Worm (Caenorhabditis elegans) whole organism, L4 larva: Measurements from ENCODE around the gene dmsr-6.

Source experiments
- D1046.2 ChIP-seq: fragments of 200-800 bp; sonication (Bioruptor generic); IDR thresholded peaks from 2 replicates; pipeline ENCODE4 v1.3.6; 2022; ENCODE audit warnings: missing genetic modification characterization, missing compliant biosample characterization
- R02D3.7 ChIP-seq: fragments of 150-350 bp; sonication (generic microtip); optimal IDR thresholded peaks from 3 replicates; lab custom pipeline; 2014; ENCODE audit warnings: missing biosample characterization, missing genetic modification characterization
- Y48G9A.11 ChIP-seq: fragments of 200-800 bp; sonication (Bioruptor generic); IDR thresholded peaks from 2 replicates; pipeline ENCODE4 v1.3.6; 2022; ENCODE audit warnings: missing genetic modification reagents, missing genetic modification characterization, missing compliant biosample characterization
- ZK337.2 ChIP-seq: fragments of 200-800 bp; sonication (Bioruptor generic); IDR thresholded peaks from 2 replicates; pipeline ENCODE4 v1.3.6; 2022; ENCODE audit warnings: missing genetic modification reagents, missing genetic modification characterization, missing compliant biosample characterization
- ZK546.5 ChIP-seq, 2 experiments: sonication (generic microtip); optimal IDR thresholded peaks; 2 replicates each; lab custom pipeline; 2017; ENCODE audit warnings: missing biosample characterization in 2 of 2, missing genetic modification characterization in 2 of 2
- ceh-20 ChIP-seq: fragments of 200-800 bp; sonication (Bioruptor generic); IDR thresholded peaks from 2 replicates; pipeline ENCODE4 v1.3.6; 2022; ENCODE audit warnings: missing genetic modification reagents, missing genetic modification characterization, missing compliant biosample characterization
- ctbp-1 ChIP-seq: fragments of 200-800 bp; sonication (Bioruptor generic); IDR thresholded peaks from 2 replicates; pipeline ENCODE4 v1.3.6; 2022; ENCODE audit warnings: missing genetic modification reagents, missing genetic modification characterization, missing compliant biosample characterization
- daf-19 ChIP-seq: fragments of 200-800 bp; sonication (Bioruptor generic); conservative IDR thresholded peaks from 2 replicates; pipeline ENCODE4 v1.3.6; 2022; ENCODE audit warnings: missing genetic modification characterization, missing compliant biosample characterization
- dmd-8 ChIP-seq: fragments of 200-800 bp; sonication (Bioruptor generic); IDR thresholded peaks from 2 replicates; pipeline ENCODE4 v1.3.6; 2022; ENCODE audit warnings: missing genetic modification characterization, missing compliant biosample characterization
- dve-1 ChIP-seq: sonication (generic microtip); optimal IDR thresholded peaks from 2 replicates; lab custom pipeline; 2017; ENCODE audit warnings: antibody characterized with exemption, mild to moderate bottlenecking, missing genetic modification characterization, missing compliant biosample characterization; ENCODE audit not compliant: insufficient read depth
- egl-43 ChIP-seq: fragments of 200-800 bp; sonication (Bioruptor generic); IDR thresholded peaks from 2 replicates; pipeline ENCODE4 v1.3.6; 2022; ENCODE audit warnings: missing genetic modification reagents, missing genetic modification characterization, missing compliant biosample characterization
- hif-1 ChIP-seq, 2 experiments: sonication (generic microtip); optimal IDR thresholded peaks; 2 replicates each; lab custom pipeline; 2016 to 2017; ENCODE audit warnings: missing compliant biosample characterization in 2 of 2, missing genetic modification characterization in 2 of 2, missing genetic modification reagents in 2 of 2, missing genotype in 2 of 2, mild to moderate bottlenecking in 1 of 2
- hlh-30 ChIP-seq: sonication (generic microtip); optimal IDR thresholded peaks from 2 replicates; lab custom pipeline; 2017; ENCODE audit warnings: antibody characterized with exemption, mild to moderate bottlenecking, missing genetic modification characterization, missing compliant biosample characterization; ENCODE audit not compliant: insufficient read depth
- lin-15B ChIP-seq: fragments of 150-350 bp; sonication (generic microtip); optimal IDR thresholded peaks from 3 replicates; lab custom pipeline; 2014; ENCODE audit warnings: missing biosample characterization, missing genetic modification characterization
- lsy-2 ChIP-seq, 2 experiments: fragments of 150-350 bp in 1 of 2; sonication (generic microtip) in 1 of 2; optimal IDR thresholded peaks; 2 replicates each; lab custom pipeline; 2014 to 2017; ENCODE audit warnings: missing biosample characterization in 2 of 2, missing genetic modification characterization in 2 of 2
- mep-1 ChIP-seq: fragments of 150-350 bp; sonication (generic microtip); optimal IDR thresholded peaks from 3 replicates; lab custom pipeline; 2014; ENCODE audit warnings: missing biosample characterization, missing genetic modification characterization
- mxl-3 ChIP-seq: fragments of 200-800 bp; sonication (Bioruptor generic); optimal IDR thresholded peaks from 2 replicates; lab custom pipeline; 2018; ENCODE audit warnings: mild to moderate bottlenecking, missing genetic modification characterization, missing compliant biosample characterization
- nhr-237 ChIP-seq: sonication (generic microtip); optimal IDR thresholded peaks from 2 replicates; lab custom pipeline; 2017; ENCODE audit warnings: missing biosample characterization, missing genetic modification characterization
- pqm-1 ChIP-seq: sonication (generic microtip); optimal IDR thresholded peaks from 2 replicates; lab custom pipeline; 2017; ENCODE audit warnings: missing biosample characterization, missing genetic modification characterization
- sdz-12 ChIP-seq: fragments of 200-800 bp; sonication (Bioruptor generic); optimal IDR thresholded peaks from 2 replicates; lab custom pipeline; 2018; ENCODE audit warnings: mild to moderate bottlenecking, missing genetic modification characterization, missing compliant biosample characterization
- zag-1 ChIP-seq: fragments of 150-350 bp; optimal IDR thresholded peaks from 2 replicates; lab custom pipeline; 2014; ENCODE audit warnings: missing biosample characterization, missing genetic modification characterization
- zfp-2 ChIP-seq: sonication (generic microtip); optimal IDR thresholded peaks from 2 replicates; lab custom pipeline; 2016; ENCODE audit warnings: mild to moderate bottlenecking, missing genetic modification characterization, missing compliant biosample characterization

dmsr-6 gene

DNA sequence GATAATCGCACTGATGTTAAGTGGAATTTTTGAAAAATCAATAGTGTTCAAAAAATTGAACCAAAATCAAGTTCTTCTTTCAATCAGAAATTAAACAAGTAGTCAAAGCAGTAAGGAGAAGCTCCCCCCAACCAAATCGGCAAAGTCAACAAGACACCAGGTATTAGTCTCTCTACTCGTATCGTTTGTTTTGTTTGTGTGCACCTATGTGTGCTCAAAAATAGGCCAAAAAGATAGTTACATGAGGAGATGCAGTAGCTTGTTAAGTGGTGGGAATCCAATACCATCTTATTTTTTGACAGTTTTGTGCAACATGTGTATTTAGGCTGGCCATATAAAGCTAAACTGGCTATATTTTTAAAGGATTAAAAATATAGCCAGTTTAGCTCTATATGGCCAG lies 50.8 kb downstream of the dmsr-6 start, which contains the start of gene K10H10.12:
Gene K10H10.12 (minus strand): TSS at position 101 of the 400 bp plus-strand sequence.
- TF ChIP-seq daf-19 = no peak
- TF ChIP-seq R02D3.7 (tag; lab: Kevin White, UChicago) = no peak
- no peak for TF ChIP-seq lsy-2 (tag; optimal IDR thresholded peaks at IDR 0.05; lab: Kevin White, UChicago)
- no peak for TF ChIP-seq D1046.2 (GFP tag; lab: Robert Waterston, UW)
- no peak for TF ChIP-seq ZK546.5 (tag; optimal IDR thresholded peaks at IDR 0.05; lab: Kevin White, UChicago)
- no peak for TF ChIP-seq sdz-12 (GFP tag; lab: Kevin White, UChicago)

DNA sequence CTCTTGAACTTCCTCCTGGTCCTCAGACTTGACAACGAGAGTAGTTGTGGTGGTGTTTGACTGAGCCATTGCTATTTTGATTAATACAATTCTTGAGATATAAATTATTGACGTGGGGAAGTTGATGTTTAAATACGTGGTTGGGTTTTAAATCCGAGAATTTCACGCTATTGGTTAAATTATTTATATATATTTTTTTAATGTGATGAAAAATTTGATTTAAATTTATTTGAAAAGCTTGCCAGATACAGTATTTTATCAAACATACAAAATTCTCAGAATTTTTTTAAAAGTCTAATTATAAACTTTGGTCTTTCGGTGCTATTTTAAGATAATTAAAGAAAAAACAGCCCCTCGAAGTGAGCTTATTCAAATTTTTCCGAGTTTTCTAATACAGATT lies 52.1 kb downstream of the dmsr-6 start, which contains the start of the genes K10H10.7 and K10H10.10:
Gene K10H10.7 (minus strand): TSS at position 101 of the 400 bp plus-strand sequence.
Gene K10H10.10 (plus strand): TSS at position 204 of the 400 bp plus-strand sequence.
- TF ChIP-seq nhr-237 (tag; lab: Kevin White, UChicago) (no peak), zag-1 (tag; lab: Kevin White, UChicago) (no peak), egl-43 (GFP tag; lab: Robert Waterston, UW) (no peak), mep-1 (tag; lab: Kevin White, UChicago) (no peak), ceh-20 (GFP tag; lab: Robert Waterston, UW) (no peak), hif-1 (tag; optimal IDR thresholded peaks at IDR 0.05; lab: Kevin White, UChicago) (no peak), R02D3.7 (tag; lab: Kevin White, UChicago) (no peak), mxl-3 (no peak), Y48G9A.11 (no peak), zfp-2 (tag; lab: Kevin White, UChicago) (no peak), hlh-30 (no peak)

DNA sequence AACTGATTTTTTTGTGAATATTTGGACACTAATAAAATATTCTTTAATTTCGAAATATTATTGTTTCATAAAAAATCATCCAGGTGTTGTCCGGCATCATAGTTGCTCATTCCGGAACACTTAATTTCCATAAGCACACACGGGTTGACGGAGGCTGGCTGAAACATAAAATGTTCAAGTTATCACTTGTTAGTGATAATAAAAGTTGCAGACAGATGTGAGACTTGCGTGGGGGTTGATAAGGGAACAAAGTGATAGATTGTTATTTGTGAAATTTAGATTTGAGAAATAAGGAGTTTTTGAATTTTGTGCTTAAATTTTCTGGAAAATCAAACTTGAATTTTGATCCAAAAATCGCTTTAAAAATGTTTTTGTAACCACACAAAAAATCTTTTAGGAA lies 54.7 kb downstream of the dmsr-6 start:
- TF ChIP-seq dmd-8 (GFP tag; lab: Robert Waterston, UW) (no peak), pqm-1 (tag; lab: Kevin White, UChicago) (peak; percentile 62), dve-1 (tag; lab: Kevin White, UChicago) (peak; percentile 15)

DNA sequence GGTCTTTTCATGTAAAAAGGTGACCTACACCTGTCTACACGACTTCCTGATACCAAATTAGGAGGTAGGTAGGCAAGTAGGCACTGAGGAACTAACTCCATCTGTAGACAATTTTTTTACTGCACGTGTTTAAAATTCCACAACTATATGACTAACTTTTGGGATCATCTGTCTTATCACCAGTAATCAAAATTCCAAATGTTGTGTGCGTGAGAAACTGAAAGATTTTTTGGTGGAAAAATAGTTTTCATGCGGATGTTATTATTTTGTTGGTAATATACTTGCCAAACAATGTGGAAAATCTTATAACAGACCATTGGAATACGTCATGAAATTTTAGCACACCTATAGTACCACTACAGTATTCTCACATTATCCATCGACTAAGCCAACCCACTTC lies 55.8 kb downstream of the dmsr-6 start, which contains the start of gene K10H10.13:
Gene K10H10.13 (minus strand): TSS at position 101 of the 400 bp plus-strand sequence.
- TF ChIP-seq lin-15B (tag; lab: Kevin White, UChicago) = no peak
- TF ChIP-seq ctbp-1 = no peak
- TF ChIP-seq ZK337.2 (GFP tag; lab: Robert Waterston, UW) = no peak
